Fruit fly (Drosophila melanogaster): ENCODE results near the gene Sox21b.
A peak's percentile ranks its signal among the peaks of the same experiment; 100 is the strongest.

Gene Sox21b

DNA sequence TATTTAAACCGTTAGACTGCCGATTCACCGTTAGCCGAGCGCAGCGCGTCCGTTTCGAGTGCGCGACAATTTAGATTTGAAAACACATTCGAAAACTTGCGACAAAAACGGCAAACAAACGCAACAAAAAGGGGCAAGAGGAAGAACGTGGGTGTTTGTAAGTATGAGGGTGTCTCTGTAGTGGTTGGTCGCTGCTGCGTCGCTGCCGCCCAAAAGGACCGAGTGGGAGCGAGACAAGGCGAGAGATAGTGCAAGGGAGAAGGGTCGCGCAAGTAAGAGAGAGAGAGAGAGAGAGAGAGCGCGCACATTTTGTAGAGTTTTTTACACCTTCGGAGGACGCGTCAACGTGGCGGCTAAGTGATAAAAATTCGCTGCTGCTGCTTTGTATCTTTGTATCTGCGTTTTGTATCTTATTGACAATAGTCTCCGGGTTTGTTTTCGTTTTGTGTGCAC, 23.0 kb downstream of the Sox21b start, which contains the start of gene Sox21a (continued):
- no peak for TF ChIP-seq pan (optimal IDR thresholded peaks at IDR 0.05)
- TF ChIP-seq pan (GFP tag; optimal IDR thresholded peaks at IDR 0.05 in 1 of 2, IDR thresholded peaks at IDR 0.05 in 1 of 2) = no peak
- no peak for TF ChIP-seq amos (GFP tag; IDR thresholded peaks at IDR 0.05; ENCODE audit: partially characterized antibody)
- TF ChIP-seq CG13287 (GFP tag; IDR thresholded peaks at IDR 0.05; ENCODE audit: partially characterized antibody) = no peak
- no peak for TF ChIP-seq her (GFP tag; optimal IDR thresholded peaks at IDR 0.05)
- TF ChIP-seq CG11696 (GFP tag; IDR thresholded peaks at IDR 0.05) = no peak
- no peak for TF ChIP-seq peb (GFP tag; IDR thresholded peaks at IDR 0.05)
- TF ChIP-seq NC2β (GFP tag; optimal IDR thresholded peaks at IDR 0.05) = no peak
- no peak for TF ChIP-seq Fer1 (GFP tag; optimal IDR thresholded peaks at IDR 0.05)
- no peak for TF ChIP-seq salm (tag; optimal IDR thresholded peaks at IDR 0.05)
- no peak for TF ChIP-seq sd (tag; optimal IDR thresholded peaks at IDR 0.05)
- peak; percentile 30; the same call in 1 of the 2 replicates for TF ChIP-seq CG8765 (GFP tag; IDR thresholded peaks at IDR 0.05)
- TF ChIP-seq ab (GFP tag; optimal IDR thresholded peaks at IDR 0.05) = no peak
- TF ChIP-seq CG3726 (GFP tag; IDR thresholded peaks at IDR 0.05) = 0 out of 3 replicates have a peak, but pooled peaks have one; percentile 23
- TF ChIP-seq lola (GFP tag; optimal IDR thresholded peaks at IDR 0.05) = no peak
- TF ChIP-seq Aef1 (GFP tag; IDR thresholded peaks at IDR 0.05) = no peak
- TF ChIP-seq CG1832 (GFP tag; optimal IDR thresholded peaks at IDR 0.05) = peak; percentile 91
- TF ChIP-seq CG6791 (GFP tag; IDR thresholded peaks at IDR 0.05; ENCODE audit: partially characterized antibody) = no peak
- TF ChIP-seq run (tag; optimal IDR thresholded peaks at IDR 0.05) = no peak
- TF ChIP-seq zen (tag; optimal IDR thresholded peaks at IDR 0.05) = peak; percentile 10
- TF ChIP-seq nerfin-1 (tag; optimal IDR thresholded peaks at IDR 0.05) = peak; percentile 20
- no peak for TF ChIP-seq ash1 (GFP tag; optimal IDR thresholded peaks at IDR 0.05)
- no peak for TF ChIP-seq CG6272 (GFP tag; IDR thresholded peaks at IDR 0.05)
- TF ChIP-seq CG2120 (GFP tag; optimal IDR thresholded peaks at IDR 0.05) = no peak
- TF ChIP-seq bowl (GFP tag; IDR thresholded peaks at IDR 0.05) = no peak
- TF ChIP-seq vnd (GFP tag; IDR thresholded peaks at IDR 0.05; ENCODE audit: partially characterized antibody) = no peak
- no peak for TF ChIP-seq esg (GFP tag; conservative IDR thresholded peaks at IDR 0.05)
- no peak for TF ChIP-seq CTCF (GFP tag; optimal IDR thresholded peaks at IDR 0.05)
- TF ChIP-seq CG43689 (GFP tag; IDR thresholded peaks at IDR 0.05) = no peak
- TF ChIP-seq pita (GFP tag; optimal IDR thresholded peaks at IDR 0.05) = no peak
- no peak for TF ChIP-seq ems (GFP tag; optimal IDR thresholded peaks at IDR 0.05)
- TF ChIP-seq Nf-YB (GFP tag; optimal IDR thresholded peaks at IDR 0.05) = peak; percentile 89
- no peak for TF ChIP-seq Bdp1 (GFP tag; optimal IDR thresholded peaks at IDR 0.05)
- TF ChIP-seq cg (GFP tag; optimal IDR thresholded peaks at IDR 0.05) = peak; percentile 38
- TF ChIP-seq D19A (tag; optimal IDR thresholded peaks at IDR 0.05) = no peak
- no peak for TF ChIP-seq cas (GFP tag; IDR thresholded peaks at IDR 0.05)
- TF ChIP-seq Deaf1 (tag; optimal IDR thresholded peaks at IDR 0.05) = peak; percentile 6
- no peak for TF ChIP-seq Spps (tag; optimal IDR thresholded peaks at IDR 0.05)
- TF ChIP-seq CG8924 (tag; optimal IDR thresholded peaks at IDR 0.05) = peak; percentile 2
- no peak for TF ChIP-seq crp (GFP tag; optimal IDR thresholded peaks at IDR 0.05)
- no peak for TF ChIP-seq Nf-YA (GFP tag; IDR thresholded peaks at IDR 0.05)
- TF ChIP-seq CG7786 (GFP tag; optimal IDR thresholded peaks at IDR 0.05) = no peak

DNA sequence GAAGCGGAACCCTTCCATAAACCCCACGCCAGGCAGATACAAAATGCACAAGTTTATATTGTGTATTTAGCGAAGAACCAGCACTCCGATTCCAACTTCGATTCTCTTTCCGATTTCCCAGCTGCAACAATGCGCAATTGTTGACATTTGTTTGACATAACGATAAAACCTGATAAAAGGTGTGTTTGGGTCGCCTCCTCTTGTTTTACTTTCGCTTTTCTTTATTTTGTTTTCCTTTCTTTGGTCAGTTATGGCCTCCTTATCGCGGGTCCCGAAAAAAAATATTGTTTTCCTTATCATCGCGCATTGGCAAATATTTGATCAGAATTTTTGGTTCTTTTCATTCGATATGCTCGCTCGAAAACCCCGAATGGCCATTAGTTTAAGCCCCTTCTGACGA, 26.1 kb downstream of the Sox21b start:
- TF ChIP-seq Kr (GFP tag; optimal IDR thresholded peaks at IDR 0.05) = peak; percentile 64
- peak; percentile 88 for TF ChIP-seq CG15479 (GFP tag; optimal IDR thresholded peaks at IDR 0.05)
- no peak for TF ChIP-seq gro (GFP tag; optimal IDR thresholded peaks at IDR 0.05)
- TF ChIP-seq salm (tag; optimal IDR thresholded peaks at IDR 0.05) = peak; percentile 1
- TF ChIP-seq CG33557 (GFP tag; optimal IDR thresholded peaks at IDR 0.05) = peak; percentile 16
- TF ChIP-seq grn (GFP tag; optimal IDR thresholded peaks at IDR 0.05) = no peak
- TF ChIP-seq CG12744 (GFP tag; optimal IDR thresholded peaks at IDR 0.05) = no peak
- TF ChIP-seq CG10543 (GFP tag; optimal IDR thresholded peaks at IDR 0.05) = no peak
- TF ChIP-seq Mrtf (GFP tag; IDR thresholded peaks at IDR 0.05) = no peak
- no peak for TF ChIP-seq CG43689 (GFP tag; IDR thresholded peaks at IDR 0.05)
- no peak for TF ChIP-seq Elba2 (GFP tag; optimal IDR thresholded peaks at IDR 0.05)
- TF ChIP-seq CG15696 (tag; optimal IDR thresholded peaks at IDR 0.05) = peak; percentile 20
- TF ChIP-seq CG8944 (GFP tag; optimal IDR thresholded peaks at IDR 0.05) = no peak
